Worm (Caenorhabditis elegans): ENCODE measurements around the gene F10E7.9.

DNA sequence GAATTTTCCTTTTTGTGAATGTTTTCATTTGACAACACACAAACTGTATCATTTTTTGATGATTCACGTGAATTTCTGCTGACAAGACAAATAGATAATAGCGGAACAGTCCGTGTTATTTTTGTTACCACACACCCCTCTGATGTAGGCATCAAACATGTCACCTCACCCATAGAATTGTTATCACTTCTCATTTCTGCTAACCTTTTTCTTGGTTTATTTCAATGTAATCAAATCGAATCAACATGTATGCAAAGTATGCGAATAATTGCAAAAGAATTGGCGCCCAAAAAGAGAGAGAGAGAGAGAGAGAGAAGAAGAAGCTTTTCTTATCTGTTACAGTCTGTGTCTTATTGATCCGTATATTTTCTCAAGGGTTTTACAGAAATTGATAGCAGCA lies 47.6 kb upstream of the F10E7.9 start:
- TF ChIP-seq tab-1 (GFP tag; IDR thresholded peaks at IDR 0.05) (no peak), ref-1 (GFP tag; conservative IDR thresholded peaks at IDR 0.05) (no peak)

Data from whole organism, midembryonic.